Worm (Caenorhabditis elegans) whole organism, late embryonic: ENCODE results near the gene Y54G11A.9.
"Not testable (repeated sequence)": the region's sequence is repeated elsewhere in the genome, so short reads cannot be mapped to it uniquely, and the experiment has no call there.

Source experiments
- Y22D7AL.16 ChIP-seq: sonication (generic microtip); optimal IDR thresholded peaks from 2 replicates; lab custom pipeline; 2016; ENCODE audit warnings: missing genetic modification characterization, missing compliant biosample characterization
- ceh-2 ChIP-seq: sonication (generic microtip); optimal IDR thresholded peaks from 2 replicates; lab custom pipeline; 2016; ENCODE audit warnings: missing genotype, missing genetic modification characterization, missing compliant biosample characterization
- ceh-31 ChIP-seq: sonication (generic microtip); optimal IDR thresholded peaks from 2 replicates; lab custom pipeline; 2016; ENCODE audit warnings: missing genetic modification characterization, missing compliant biosample characterization
- che-1 ChIP-seq: sonication (generic microtip); optimal IDR thresholded peaks from 2 replicates; lab custom pipeline; 2016; ENCODE audit warnings: mild to moderate bottlenecking, missing genetic modification characterization, missing compliant biosample characterization
- hlh-30 ChIP-seq: sonication (generic microtip); optimal IDR thresholded peaks from 2 replicates; lab custom pipeline; 2017; ENCODE audit warnings: antibody characterized with exemption, missing genetic modification characterization, missing compliant biosample characterization; ENCODE audit not compliant: insufficient read depth
- pag-3 ChIP-seq: sonication (generic microtip); optimal IDR thresholded peaks from 2 replicates; lab custom pipeline; 2016; ENCODE audit warnings: missing compliant biosample characterization, missing genetic modification characterization, borderline replicate concordance

The Y54G11A.9 gene

DNA sequence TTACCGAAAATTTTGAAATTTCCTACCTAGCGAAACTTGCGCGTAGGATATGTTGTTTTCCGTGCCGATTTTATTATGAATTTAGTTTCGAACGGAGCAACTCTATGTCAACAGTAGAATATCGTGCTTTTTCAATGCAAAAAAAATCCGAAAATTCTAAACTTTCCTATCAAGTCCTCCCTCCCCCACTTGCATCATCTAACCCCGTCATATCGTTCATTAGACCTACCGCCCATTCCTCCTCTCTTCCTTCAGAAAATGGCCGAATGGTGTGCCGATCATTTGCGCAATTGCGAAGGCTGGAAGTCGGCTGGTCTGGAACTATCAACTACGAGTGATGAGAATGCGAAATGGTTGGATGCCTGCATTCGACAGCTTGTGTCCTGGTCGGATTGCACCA is 49.2 kb downstream of the Y54G11A.9 start, which contains the start of gene Y54G11A.7:
Gene Y54G11A.7, plus strand, starts transcription at position 256 of the 400 bp plus-strand sequence.
- TF ChIP-seq ceh-2, ceh-31, che-1 (tag; lab: Kevin White, UChicago): not testable (repeated sequence)

DNA sequence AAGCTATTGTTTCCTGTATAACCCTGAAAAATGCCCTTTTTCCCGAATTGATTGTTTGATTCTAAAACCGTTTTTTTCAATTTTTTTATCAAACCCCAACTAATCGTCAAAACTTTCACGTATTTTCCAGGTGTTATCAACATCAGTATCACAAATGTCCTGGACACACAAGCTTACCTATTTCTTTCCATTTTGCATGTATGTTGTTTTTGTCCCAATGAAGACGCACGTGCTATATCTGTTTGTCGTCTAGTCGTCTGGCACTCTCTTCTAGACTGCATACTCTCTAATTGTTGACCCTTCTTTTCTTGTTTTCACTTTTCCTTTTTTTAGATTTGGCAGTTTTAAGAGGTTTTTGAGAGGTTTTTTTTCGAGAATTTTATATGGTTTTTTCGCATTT is 49.9 kb downstream of the Y54G11A.9 start:
- TF ChIP-seq Y22D7AL.16 (tag; lab: Kevin White, UChicago) (no peak), hlh-30 (tag; lab: Kevin White, UChicago) (peak; percentile 66), pag-3 (tag; lab: Kevin White, UChicago) (no peak)
